Fruit fly (Drosophila melanogaster) whole organism: Measurements from ENCODE around the gene CG7567.
A peak's percentile ranks its signal among the peaks of the same experiment; 100 is the strongest.

ENCODE experiments used
- CG8478 ChIP-seq: fragments of >200 bp; optimal IDR thresholded peaks from 2 replicates; lab custom pipeline; 2018; ENCODE audit warnings: inconsistent platforms
- Dll ChIP-seq: fragments of >200 bp; optimal IDR thresholded peaks from 2 replicates; lab custom pipeline; 2017
- psq ChIP-seq: fragments of >200 bp; optimal IDR thresholded peaks from 2 replicates; lab custom pipeline; 2017
- usp ChIP-seq: fragments of >200 bp; optimal IDR thresholded peaks from 2 replicates; lab custom pipeline; 2017; ENCODE audit warnings: missing biosample characterization, missing genetic modification characterization, mixed read lengths

- no peak for TF ChIP-seq usp (GFP tag; lab: Kevin White, UChicago)
- TF ChIP-seq CG8478 (lab: Kevin White, UChicago): peak; percentile 10
- TF ChIP-seq Dll (lab: Kevin White, UChicago): no peak
- no peak for TF ChIP-seq psq (lab: Kevin White, UChicago)
Observed at dm6 chr3R:29572040-29572648, 15.8 kb downstream of the CG7567 start.
